Fruit fly (Drosophila melanogaster) whole organism, prepupa: ENCODE results near the gene pyd.

Experiments used
- Blimp-1 ChIP-seq: fragments of 200-800 bp; sonication (Bioruptor generic); optimal IDR thresholded peaks from 3 replicates; lab custom pipeline; 2017; ENCODE audit warnings: missing biosample characterization, missing genetic modification characterization, mild to moderate bottlenecking, moderate library complexity, missing genetic modification reagents
- CG10631 ChIP-seq: fragments of 200-800 bp; sonication (Bioruptor generic); optimal IDR thresholded peaks from 2 replicates; lab custom pipeline; 2016; ENCODE audit warnings: missing biosample characterization, missing genetic modification characterization
- CG10669 ChIP-seq: fragments of 200-800 bp; sonication (Bioruptor generic); optimal IDR thresholded peaks from 3 replicates; lab custom pipeline; 2018; ENCODE audit warnings: missing biosample characterization, mild to moderate bottlenecking, missing genetic modification characterization, moderate library complexity
- CG11294 ChIP-seq: fragments of 200-800 bp; sonication (Bioruptor generic); IDR thresholded peaks from 2 replicates; pipeline ENCODE4 v1.3.6; 2022; ENCODE audit warnings: missing biosample characterization, missing genetic modification characterization
- CG11902 ChIP-seq: fragments of 200-800 bp; sonication (Bioruptor generic); optimal IDR thresholded peaks from 3 replicates; lab custom pipeline; 2016; ENCODE audit warnings: missing biosample characterization, missing genetic modification characterization
- CG16779 ChIP-seq: fragments of 200-800 bp; sonication (Bioruptor generic); optimal IDR thresholded peaks from 3 replicates; lab custom pipeline; 2017; ENCODE audit warnings: missing biosample characterization, mild to moderate bottlenecking, missing genetic modification characterization
- CG3032 ChIP-seq: fragments of 200-800 bp; optimal IDR thresholded peaks from 2 replicates; lab custom pipeline; 2019; ENCODE audit warnings: missing biosample characterization, mild to moderate bottlenecking, missing genetic modification characterization, moderate library complexity
- CG31627 ChIP-seq: fragments of 200-800 bp; sonication (Bioruptor generic); optimal IDR thresholded peaks from 3 replicates; lab custom pipeline; 2016; ENCODE audit warnings: missing biosample characterization, missing genetic modification characterization
- CG32006 ChIP-seq: fragments of 200-800 bp; sonication (Bioruptor generic); optimal IDR thresholded peaks from 3 replicates; lab custom pipeline; 2017; ENCODE audit warnings: missing biosample characterization, mild to moderate bottlenecking, missing genetic modification characterization
- CG34406 ChIP-seq: fragments of 200-800 bp; sonication (Bioruptor generic); optimal IDR thresholded peaks from 3 replicates; lab custom pipeline; 2016; ENCODE audit warnings: missing biosample characterization, missing genetic modification characterization
- CG3919 ChIP-seq: fragments of 200-800 bp; sonication (Bioruptor generic); optimal IDR thresholded peaks from 3 replicates; lab custom pipeline; 2016; ENCODE audit warnings: missing biosample characterization, missing genetic modification characterization
- CG6163 ChIP-seq: fragments of 200-800 bp; sonication (Bioruptor generic); IDR thresholded peaks from 3 replicates; pipeline ENCODE4 v1.3.6; 2022; ENCODE audit warnings: missing biosample characterization, missing genetic modification characterization
- CG6276 ChIP-seq: fragments of 200-800 bp; sonication (Bioruptor generic); optimal IDR thresholded peaks from 2 replicates; lab custom pipeline; 2017; ENCODE audit warnings: missing biosample characterization, mild to moderate bottlenecking, missing genetic modification characterization
- CG6792 ChIP-seq: fragments of 200-800 bp; sonication (Bioruptor generic); optimal IDR thresholded peaks from 3 replicates; lab custom pipeline; 2016; ENCODE audit warnings: missing biosample characterization, missing genetic modification characterization
- CG6808 ChIP-seq: fragments of 200-800 bp; sonication (Bioruptor generic); optimal IDR thresholded peaks from 3 replicates; lab custom pipeline; 2017; ENCODE audit warnings: missing biosample characterization, missing genetic modification characterization, mild to moderate bottlenecking, moderate library complexity, missing genetic modification reagents
- CG6854 ChIP-seq: fragments of 200-800 bp; sonication (Bioruptor generic); optimal IDR thresholded peaks from 2 replicates; lab custom pipeline; 2017; ENCODE audit warnings: missing biosample characterization, mild to moderate bottlenecking, missing genetic modification characterization
- CG8119 ChIP-seq: fragments of 200-800 bp; sonication (Bioruptor generic); IDR thresholded peaks from 3 replicates; pipeline ENCODE4 v1.3.6; 2022; ENCODE audit warnings: missing biosample characterization, missing genetic modification characterization
- CG8319 ChIP-seq: fragments of 200-800 bp; sonication (Bioruptor generic); optimal IDR thresholded peaks from 3 replicates; lab custom pipeline; 2016; ENCODE audit warnings: missing biosample characterization, missing genetic modification characterization
- CG9139 ChIP-seq: fragments of 200-800 bp; sonication (Bioruptor generic); optimal IDR thresholded peaks from 3 replicates; lab custom pipeline; 2017; ENCODE audit warnings: missing biosample characterization, mild to moderate bottlenecking, missing genetic modification characterization
- Eip75B ChIP-seq: fragments of 200-800 bp; sonication (Bioruptor generic); optimal IDR thresholded peaks from 3 replicates; lab custom pipeline; 2016; ENCODE audit warnings: missing biosample characterization, missing genetic modification characterization
- Eip78C ChIP-seq: fragments of 200-800 bp; sonication (Bioruptor generic); peaks from one replicate; lab custom pipeline; 2016; ENCODE audit warnings: missing biosample characterization, missing genetic modification characterization
- Eip93F ChIP-seq: fragments of 200-800 bp; sonication (Bioruptor generic); optimal IDR thresholded peaks from 2 replicates; lab custom pipeline; 2016; ENCODE audit warnings: missing biosample characterization, mild to moderate bottlenecking, missing genetic modification characterization
- Ets21C ChIP-seq: fragments of 200-800 bp; sonication (Bioruptor generic); optimal IDR thresholded peaks from 3 replicates; lab custom pipeline; 2016; ENCODE audit warnings: missing biosample characterization, missing genetic modification characterization
- Gug ChIP-seq: fragments of 200-800 bp; sonication (Bioruptor generic); IDR thresholded peaks from 2 replicates; pipeline ENCODE4 v1.3.6; 2022; ENCODE audit warnings: missing biosample characterization, missing genetic modification characterization
- Hr39 ChIP-seq: fragments of 200-800 bp; sonication (Bioruptor generic); optimal IDR thresholded peaks from 2 replicates; lab custom pipeline; 2016; ENCODE audit warnings: missing biosample characterization, missing genetic modification characterization
- Hr4 ChIP-seq: fragments of 200-800 bp; sonication (Bioruptor generic); optimal IDR thresholded peaks from 3 replicates; lab custom pipeline; 2016; ENCODE audit warnings: missing biosample characterization, missing genetic modification characterization
- Met ChIP-seq: fragments of 200-800 bp; sonication (Bioruptor generic); optimal IDR thresholded peaks from 3 replicates; lab custom pipeline; 2016; ENCODE audit warnings: missing biosample characterization, missing genetic modification characterization
- OdsH ChIP-seq: fragments of 200-800 bp; sonication (Bioruptor generic); optimal IDR thresholded peaks from 3 replicates; lab custom pipeline; 2016; ENCODE audit warnings: missing biosample characterization, missing genetic modification characterization
- Smox ChIP-seq: fragments of 200-800 bp; sonication (Bioruptor generic); optimal IDR thresholded peaks from 3 replicates; lab custom pipeline; 2016; ENCODE audit warnings: missing biosample characterization, missing genetic modification characterization
- Sox102F ChIP-seq: fragments of 200-800 bp; sonication (Bioruptor generic); optimal IDR thresholded peaks from 2 replicates; lab custom pipeline; 2016; ENCODE audit warnings: missing biosample characterization, mild to moderate bottlenecking, missing genetic modification characterization
- Sox14 ChIP-seq: fragments of 200-800 bp; sonication (Bioruptor generic); optimal IDR thresholded peaks from 3 replicates; lab custom pipeline; 2016; ENCODE audit warnings: missing biosample characterization, missing genetic modification characterization
- achi ChIP-seq: fragments of 200-800 bp; sonication (Bioruptor generic); optimal IDR thresholded peaks from 3 replicates; lab custom pipeline; 2016; ENCODE audit warnings: missing biosample characterization, missing genetic modification characterization
- acj6 ChIP-seq: fragments of 200-800 bp; sonication (Bioruptor generic); optimal IDR thresholded peaks from 3 replicates; lab custom pipeline; 2016; ENCODE audit warnings: missing biosample characterization, missing genetic modification characterization
- cyc ChIP-seq: fragments of 200-800 bp; sonication (Bioruptor generic); optimal IDR thresholded peaks from 3 replicates; lab custom pipeline; 2016; ENCODE audit warnings: missing biosample characterization, missing genetic modification characterization
- dac ChIP-seq: fragments of 200-800 bp; sonication (Bioruptor generic); optimal IDR thresholded peaks from 2 replicates; lab custom pipeline; 2017; ENCODE audit warnings: missing biosample characterization, mild to moderate bottlenecking, missing genetic modification characterization
- dsx ChIP-seq: fragments of 200-800 bp; optimal IDR thresholded peaks from 3 replicates; lab custom pipeline; 2019; ENCODE audit warnings: missing biosample characterization, mild to moderate bottlenecking, missing genetic modification characterization, moderate library complexity; ENCODE audit not compliant: poor library complexity, severe bottlenecking
- eg ChIP-seq: fragments of 200-800 bp; sonication (Bioruptor generic); IDR thresholded peaks from 3 replicates; pipeline ENCODE4 v1.3.6; 2022; ENCODE audit warnings: missing biosample characterization, missing genetic modification characterization
- esn ChIP-seq: fragments of 200-800 bp; sonication (Bioruptor generic); optimal IDR thresholded peaks from 2 replicates; lab custom pipeline; 2016; ENCODE audit warnings: missing biosample characterization, mild to moderate bottlenecking, missing genetic modification characterization, moderate library complexity
- fd85E ChIP-seq: fragments of 200-800 bp; sonication (Bioruptor generic); optimal IDR thresholded peaks from 3 replicates; lab custom pipeline; 2016; ENCODE audit warnings: missing biosample characterization, missing genetic modification characterization
- lz ChIP-seq: fragments of 200-800 bp; sonication (Bioruptor generic); optimal IDR thresholded peaks from 3 replicates; lab custom pipeline; 2016; ENCODE audit warnings: missing biosample characterization, missing genetic modification characterization
- net ChIP-seq: fragments of 200-800 bp; sonication (Bioruptor generic); optimal IDR thresholded peaks from 3 replicates; lab custom pipeline; 2016; ENCODE audit warnings: missing biosample characterization, missing genetic modification characterization
- pdm3 ChIP-seq: fragments of 200-800 bp; sonication (Bioruptor generic); optimal IDR thresholded peaks from 3 replicates; lab custom pipeline; 2016; ENCODE audit warnings: missing biosample characterization, missing genetic modification characterization
- salr ChIP-seq, 2 experiments: fragments of 200-800 bp; sonication (Bioruptor generic); optimal IDR thresholded peaks; 3 replicates each; lab custom pipeline; 2016 to 2018; ENCODE audit warnings: missing biosample characterization in 2 of 2, missing genetic modification characterization in 2 of 2, mild to moderate bottlenecking in 1 of 2
- spab ChIP-seq: fragments of 200-800 bp; sonication (Bioruptor generic); optimal IDR thresholded peaks from 2 replicates; lab custom pipeline; 2017; ENCODE audit warnings: missing biosample characterization, mild to moderate bottlenecking, missing genetic modification characterization, missing genetic modification reagents
- svp ChIP-seq: fragments of 200-800 bp; sonication (Bioruptor generic); peaks from one replicate; lab custom pipeline; 2016; ENCODE audit warnings: missing biosample characterization, missing genetic modification characterization
- topi ChIP-seq: fragments of 200-800 bp; sonication (Bioruptor generic); optimal IDR thresholded peaks from 3 replicates; lab custom pipeline; 2016; ENCODE audit warnings: missing biosample characterization, missing genetic modification characterization
- vri ChIP-seq: fragments of 200-800 bp; sonication (Bioruptor generic); optimal IDR thresholded peaks from 3 replicates; lab custom pipeline; 2016; ENCODE audit warnings: missing biosample characterization, mild to moderate bottlenecking, missing genetic modification characterization

pyd gene

dm6 chr3R:8879012-8879599 lies 52.6 kb downstream of the pyd start:
- TF ChIP-seq eg, result no peak
- no peak for TF ChIP-seq CG9139 (GFP tag; lab: Kevin White, UChicago)
- no peak for TF ChIP-seq CG11902 (GFP tag; lab: Kevin White, UChicago)
- peak; percentile 76 for TF ChIP-seq Blimp-1 (GFP tag; lab: Kevin White, UChicago)
- TF ChIP-seq CG34406 (GFP tag; lab: Kevin White, UChicago), result no peak
- TF ChIP-seq, all 60 proteins: peak for 1

dm6 chr3R:8878238-8878637 lies 53.5 kb downstream of the pyd start:
- TF ChIP-seq spab (GFP tag; lab: Kevin White, UChicago) (no peak), Eip78C (GFP tag; lab: Kevin White, UChicago) (peak; percentile 15)

- peak; percentile 19 for TF ChIP-seq acj6
- TF ChIP-seq CG16779 (tag; lab: Kevin White, UChicago), result no peak
- TF ChIP-seq lz, result peak; percentile 42
- TF ChIP-seq salr (GFP tag; optimal IDR thresholded peaks at IDR 0.05; lab: Kevin White, UChicago), result peak in 1 of 2 experiments; percentile 50
- no peak for TF ChIP-seq CG10669
- TF ChIP-seq Eip93F, result no peak
- TF ChIP-seq CG10631 (GFP tag; lab: Kevin White, UChicago), result peak; percentile 31
- TF ChIP-seq CG3032 (tag; lab: Kevin White, UChicago), result no peak
- TF ChIP-seq Sox102F (GFP tag; lab: Kevin White, UChicago), result peak; percentile 57
- TF ChIP-seq dsx, result no peak
- peak; percentile 28 for TF ChIP-seq cyc
- no peak for TF ChIP-seq CG6854 (GFP tag; lab: Kevin White, UChicago)
- no peak for TF ChIP-seq CG11294
- TF ChIP-seq vri (GFP tag; lab: Kevin White, UChicago), result peak; percentile 21
- TF ChIP-seq svp (GFP tag; lab: Kevin White, UChicago), result no peak
- TF ChIP-seq CG6808 (GFP tag; lab: Kevin White, UChicago), result no peak
- TF ChIP-seq Gug (GFP tag; lab: Robert Waterston, UW), result no peak
- no peak for TF ChIP-seq CG6276 (GFP tag; lab: Kevin White, UChicago)
- no peak for TF ChIP-seq net
- TF ChIP-seq dac (GFP tag; lab: Kevin White, UChicago), result no peak
- TF ChIP-seq CG8119, result 0 out of 3 replicates have a peak, but pooled peaks have one; percentile 29
- peak; percentile 46 for TF ChIP-seq topi
- no peak for TF ChIP-seq CG11902 (GFP tag; lab: Kevin White, UChicago)
- TF ChIP-seq esn, result peak; percentile 62
- peak; percentile 6 for TF ChIP-seq Ets21C (GFP tag; lab: Kevin White, UChicago)
- peak; percentile 28 for TF ChIP-seq Hr4 (GFP tag; lab: Kevin White, UChicago)
- peak; percentile 33 for TF ChIP-seq CG3919
- TF ChIP-seq CG6792, result peak; percentile 18
- peak; percentile 68 for TF ChIP-seq CG32006
- no peak for TF ChIP-seq eg
- peak; percentile 40 for TF ChIP-seq Hr39 (GFP tag; lab: Kevin White, UChicago)
- TF ChIP-seq Sox14 (GFP tag; lab: Kevin White, UChicago), result peak; percentile 33
- TF ChIP-seq fd85E (GFP tag; lab: Kevin White, UChicago), result no peak
- peak; percentile 57 for TF ChIP-seq Smox (GFP tag; lab: Kevin White, UChicago)
- peak; percentile 11 for TF ChIP-seq CG34406 (GFP tag; lab: Kevin White, UChicago)
- TF ChIP-seq Met, result peak; percentile 58
- TF ChIP-seq Eip78C (GFP tag; lab: Kevin White, UChicago), result peak; percentile 77
- no peak for TF ChIP-seq CG8319 (GFP tag; lab: Kevin White, UChicago)
- TF ChIP-seq CG6163 (GFP tag; lab: Robert Waterston, UW), result no peak
- no peak for TF ChIP-seq OdsH (GFP tag; lab: Kevin White, UChicago)
- no peak for TF ChIP-seq CG9139 (GFP tag; lab: Kevin White, UChicago)
- TF ChIP-seq achi, result peak; percentile 48
- peak; percentile 40 for TF ChIP-seq pdm3 (GFP tag; lab: Kevin White, UChicago)
- peak; percentile 45 for TF ChIP-seq CG31627 (GFP tag; lab: Kevin White, UChicago)
- TF ChIP-seq Eip75B, result peak; percentile 22
These were observed 55.9 kb downstream of the pyd start for dm6 chr3R:8875754-8876153.
